Fruit fly (Drosophila melanogaster): ENCODE results near the gene Or10a.

The Or10a gene

dm6 chrX:11454189-11454882 lies 37.1 kb upstream of the Or10a start, which contains the start of the genes Evi5 and HP5 (continued):
- TF ChIP-seq CG7963 (GFP tag; IDR thresholded peaks at IDR 0.05; ENCODE audit: partially characterized antibody): peak; percentile 57; the same call in 1 of the 3 replicates
- peak; percentile 2 for TF ChIP-seq Max (GFP tag; optimal IDR thresholded peaks at IDR 0.05)
- peak; percentile 31 for TF ChIP-seq CG8765 (GFP tag; IDR thresholded peaks at IDR 0.05)
- peak; percentile 67 for TF ChIP-seq Sry-δ (GFP tag; optimal IDR thresholded peaks at IDR 0.05)
- TF ChIP-seq C15 (GFP tag; IDR thresholded peaks at IDR 0.05): no peak
- no peak for TF ChIP-seq CG12104 (GFP tag; optimal IDR thresholded peaks at IDR 0.05)
- TF ChIP-seq CG7745 (tag; optimal IDR thresholded peaks at IDR 0.05): no peak
- TF ChIP-seq CG4707 (GFP tag; optimal IDR thresholded peaks at IDR 0.05): peak; percentile 61
- no peak for TF ChIP-seq CG10274 (GFP tag; optimal IDR thresholded peaks at IDR 0.05)
- peak; percentile 11 for TF ChIP-seq kay (GFP tag; optimal IDR thresholded peaks at IDR 0.05)
- peak; percentile 61 for TF ChIP-seq Antp (GFP tag; optimal IDR thresholded peaks at IDR 0.05)
- TF ChIP-seq gcm (GFP tag; optimal IDR thresholded peaks at IDR 0.05): no peak
- TF ChIP-seq Camta (GFP tag; optimal IDR thresholded peaks at IDR 0.05): peak; percentile 46
- no peak for TF ChIP-seq Atf3 (GFP tag; optimal IDR thresholded peaks at IDR 0.05)
- TF ChIP-seq HmgZ (tag; optimal IDR thresholded peaks at IDR 0.05): peak; percentile 37
- no peak for TF ChIP-seq mld (GFP tag; IDR thresholded peaks at IDR 0.05; ENCODE audit: partially characterized antibody)
- TF ChIP-seq Lim3 (GFP tag; IDR thresholded peaks at IDR 0.05): no peak
- TF ChIP-seq aop (GFP tag; IDR thresholded peaks at IDR 0.05): 0 out of 2 replicates have a peak, but pooled peaks have one; percentile 9
- TF ChIP-seq Lpt (GFP tag; optimal IDR thresholded peaks at IDR 0.05): no peak
- TF ChIP-seq sc (optimal IDR thresholded peaks at IDR 0.05): no peak
- no peak for TF ChIP-seq sc (GFP tag; optimal IDR thresholded peaks at IDR 0.05)
- TF ChIP-seq CG18262 (tag; optimal IDR thresholded peaks at IDR 0.05): peak; percentile 36
- TF ChIP-seq slbo (GFP tag; IDR thresholded peaks at IDR 0.05): peak; percentile 85
- TF ChIP-seq Atf6 (GFP tag; IDR thresholded peaks at IDR 0.05): peak; percentile 49; the same call in 1 of the 2 replicates
- TF ChIP-seq CG13424 (tag; optimal IDR thresholded peaks at IDR 0.05): peak; percentile 33
- TF ChIP-seq CG7357 (GFP tag; IDR thresholded peaks at IDR 0.05): peak; percentile 26; the same call in 1 of the 3 replicates
- TF ChIP-seq HLH4C (GFP tag; IDR thresholded peaks at IDR 0.05; ENCODE audit: partially characterized antibody): 0 out of 3 replicates have a peak, but pooled peaks have one; percentile 22
- no peak for TF ChIP-seq dimm (GFP tag; IDR thresholded peaks at IDR 0.05)
- no peak for TF ChIP-seq ro (GFP tag; IDR thresholded peaks at IDR 0.05)
- TF ChIP-seq HLH54F (GFP tag; optimal IDR thresholded peaks at IDR 0.05): peak; percentile 56
- TF ChIP-seq MESR4 (GFP tag; optimal IDR thresholded peaks at IDR 0.05): peak; percentile 63
- TF ChIP-seq rib (GFP tag; IDR thresholded peaks at IDR 0.05): no peak
- no peak for TF ChIP-seq CG10431 (GFP tag; optimal IDR thresholded peaks at IDR 0.05)
- no peak for TF ChIP-seq zen2 (GFP tag; IDR thresholded peaks at IDR 0.05; ENCODE audit: partially characterized antibody)
- peak; percentile 27 for TF ChIP-seq CG13894 (tag; optimal IDR thresholded peaks at IDR 0.05)
- no peak for TF ChIP-seq Neu2 (GFP tag; optimal IDR thresholded peaks at IDR 0.05; ENCODE audit: borderline replicate concordance)
- TF ChIP-seq al (GFP tag; IDR thresholded peaks at IDR 0.05): peak; percentile 57
- TF ChIP-seq sob (GFP tag; IDR thresholded peaks at IDR 0.05): peak; percentile 71; the same call in 1 of the 2 replicates
- no peak for TF ChIP-seq CG10462 (GFP tag; optimal IDR thresholded peaks at IDR 0.05)
- TF ChIP-seq CG2875 (GFP tag; optimal IDR thresholded peaks at IDR 0.05): no peak
- TF ChIP-seq bigmax (GFP tag; optimal IDR thresholded peaks at IDR 0.05): no peak
- TF ChIP-seq CG11723 (GFP tag; optimal IDR thresholded peaks at IDR 0.05): no peak
- no peak for TF ChIP-seq MTF-1 (GFP tag; optimal IDR thresholded peaks at IDR 0.05; ENCODE audit: borderline replicate concordance)
- peak; percentile 20 for TF ChIP-seq trem (tag; optimal IDR thresholded peaks at IDR 0.05)
- TF ChIP-seq chn (GFP tag; optimal IDR thresholded peaks at IDR 0.05): peak; percentile 29
- TF ChIP-seq CG14860 (GFP tag; IDR thresholded peaks at IDR 0.05; ENCODE audit: partially characterized antibody): no peak
- 0 out of 3 replicates have a peak, but pooled peaks have one; percentile 22 for TF ChIP-seq otp (GFP tag; IDR thresholded peaks at IDR 0.05)
- peak; percentile 12; the same call in 1 of the 2 replicates for TF ChIP-seq cas (GFP tag; IDR thresholded peaks at IDR 0.05)
- no peak for TF ChIP-seq hkb (optimal IDR thresholded peaks at IDR 0.05)
- TF ChIP-seq hkb (GFP tag; IDR thresholded peaks at IDR 0.05): no peak
